Fruit fly (Drosophila melanogaster) whole organism, embryonic: ENCODE measurements around the gene CG5921.

Experiments used
- Blimp-1 ChIP-seq: fragments of 200-800 bp; sonication (Bioruptor generic); optimal IDR thresholded peaks from 3 replicates; lab custom pipeline; 2018; ENCODE audit warnings: missing biosample characterization, missing genetic modification characterization, mild to moderate bottlenecking, moderate library complexity, missing genetic modification reagents
- CG10147 ChIP-seq: fragments of 200-800 bp; sonication (Bioruptor generic); optimal IDR thresholded peaks from 2 replicates; lab custom pipeline; 2019; ENCODE audit warnings: missing biosample characterization, mild to moderate bottlenecking, missing genetic modification characterization, moderate library complexity
- CG10274 ChIP-seq: fragments of 200-800 bp; sonication (Bioruptor generic); optimal IDR thresholded peaks from 3 replicates; lab custom pipeline; 2017; ENCODE audit warnings: missing biosample characterization, mild to moderate bottlenecking, missing genetic modification characterization
- CG11085 ChIP-seq: fragments of 200-800 bp; sonication (Bioruptor generic); IDR thresholded peaks from 2 replicates; pipeline ENCODE4 v1.3.6; 2022; ENCODE audit warnings: missing biosample characterization, missing genetic modification characterization
- CG11504 ChIP-seq: fragments of 200-800 bp; sonication (Bioruptor generic); optimal IDR thresholded peaks from 3 replicates; lab custom pipeline; 2019; ENCODE audit warnings: missing biosample characterization, mild to moderate bottlenecking, missing genetic modification characterization, moderate library complexity
- CG12942 ChIP-seq: fragments of 200-800 bp; sonication (Bioruptor generic); optimal IDR thresholded peaks from 3 replicates; lab custom pipeline; 2016; ENCODE audit warnings: missing biosample characterization, missing genetic modification characterization
- CG13287 ChIP-seq: fragments of 200-800 bp; sonication (Bioruptor generic); IDR thresholded peaks from 2 replicates; pipeline ENCODE4 v1.3.6; 2022; ENCODE audit warnings: missing biosample characterization, missing genetic modification characterization; ENCODE audit not compliant: partially characterized antibody
- CG13894 ChIP-seq: fragments of 200-800 bp; sonication (Bioruptor generic); optimal IDR thresholded peaks from 3 replicates; lab custom pipeline; 2018; ENCODE audit warnings: missing biosample characterization, mild to moderate bottlenecking, missing genetic modification characterization, moderate library complexity
- CG15514 ChIP-seq: fragments of 200-800 bp; sonication (Bioruptor generic); optimal IDR thresholded peaks from 3 replicates; lab custom pipeline; 2017; ENCODE audit warnings: missing biosample characterization, missing genetic modification characterization, mild to moderate bottlenecking, moderate library complexity, missing genetic modification reagents
- CG16863 ChIP-seq: fragments of 200-800 bp; sonication (Bioruptor generic); optimal IDR thresholded peaks from 3 replicates; lab custom pipeline; 2016; ENCODE audit warnings: missing biosample characterization, missing genetic modification characterization
- CG17359 ChIP-seq: fragments of 200-800 bp; sonication (Bioruptor generic); optimal IDR thresholded peaks from 3 replicates; lab custom pipeline; 2018; ENCODE audit warnings: missing biosample characterization, mild to moderate bottlenecking, missing genetic modification characterization, moderate library complexity
- CG4328 ChIP-seq: fragments of 200-800 bp; sonication (Bioruptor generic); optimal IDR thresholded peaks from 3 replicates; lab custom pipeline; 2017; ENCODE audit warnings: missing biosample characterization, missing genetic modification reagents, missing genetic modification characterization
- CG6254 ChIP-seq: fragments of 200-800 bp; sonication (Bioruptor generic); optimal IDR thresholded peaks from 3 replicates; lab custom pipeline; 2017; ENCODE audit warnings: mild to moderate bottlenecking, missing biosample characterization, missing genetic modification reagents, missing genetic modification characterization
- CG6683 ChIP-seq: fragments of 200-800 bp; sonication (Bioruptor generic); optimal IDR thresholded peaks from 2 replicates; lab custom pipeline; 2017; ENCODE audit warnings: missing biosample characterization, mild to moderate bottlenecking, missing genetic modification characterization, missing genetic modification reagents
- CG7556 ChIP-seq: fragments of 200-800 bp; sonication (Bioruptor generic); optimal IDR thresholded peaks from 2 replicates; lab custom pipeline; 2017; ENCODE audit warnings: missing biosample characterization, mild to moderate bottlenecking, missing genetic modification characterization
- CTCF ChIP-seq: fragments of 200-800 bp; sonication (Bioruptor generic); optimal IDR thresholded peaks from 2 replicates; lab custom pipeline; 2017; ENCODE audit warnings: missing biosample characterization, mild to moderate bottlenecking, missing genetic modification characterization, moderate library complexity
- CrebB ChIP-seq: fragments of 200-800 bp; sonication (Bioruptor generic); optimal IDR thresholded peaks from 3 replicates; lab custom pipeline; 2018; ENCODE audit warnings: missing biosample characterization, mild to moderate bottlenecking, missing genetic modification characterization
- Deaf1 ChIP-seq: fragments of 200-800 bp; optimal IDR thresholded peaks from 3 replicates; lab custom pipeline; 2019; ENCODE audit warnings: missing biosample characterization, mild to moderate bottlenecking, missing genetic modification characterization, moderate library complexity
- Dp ChIP-seq: fragments of 200-800 bp; sonication (Bioruptor generic); optimal IDR thresholded peaks from 2 replicates; lab custom pipeline; 2018; ENCODE audit warnings: missing biosample characterization, mild to moderate bottlenecking, missing genetic modification characterization, moderate library complexity
- Drgx ChIP-seq: fragments of 200-800 bp; sonication (Bioruptor generic); IDR thresholded peaks from 2 replicates; pipeline ENCODE4 v1.3.6; 2022; ENCODE audit warnings: missing biosample characterization, missing genetic modification characterization
- Hmr ChIP-seq: fragments of 200-800 bp; sonication (Bioruptor generic); optimal IDR thresholded peaks from 3 replicates; lab custom pipeline; 2017; ENCODE audit warnings: mild to moderate bottlenecking, missing biosample characterization, missing genetic modification reagents, missing genetic modification characterization
- Jarid2 ChIP-seq: fragments of 200-800 bp; sonication (Bioruptor generic); optimal IDR thresholded peaks from 3 replicates; lab custom pipeline; 2017; ENCODE audit warnings: mild to moderate bottlenecking, missing biosample characterization, missing genetic modification reagents, missing genetic modification characterization
- Mad ChIP-seq: fragments of 200-800 bp; sonication (Bioruptor generic); optimal IDR thresholded peaks from 2 replicates; lab custom pipeline; 2016; ENCODE audit warnings: missing biosample characterization, missing genetic modification characterization
- Oaz ChIP-seq: fragments of 200-800 bp; sonication (Bioruptor generic); IDR thresholded peaks from 2 replicates; pipeline ENCODE4 v1.3.6; 2022; ENCODE audit warnings: missing biosample characterization, missing genetic modification characterization
- Sox102F ChIP-seq: fragments of 200-800 bp; sonication (Bioruptor generic); optimal IDR thresholded peaks from 2 replicates; lab custom pipeline; 2018; ENCODE audit warnings: missing biosample characterization, mild to moderate bottlenecking, missing genetic modification characterization, moderate library complexity
- Xbp1 ChIP-seq: fragments of 200-800 bp; sonication (Bioruptor generic); optimal IDR thresholded peaks from 3 replicates; lab custom pipeline; 2016; ENCODE audit warnings: missing biosample characterization, mild to moderate bottlenecking, missing genetic modification characterization
- bsh ChIP-seq, 2 experiments: fragments of 200-800 bp; sonication (Bioruptor generic); optimal IDR thresholded peaks; 2 replicates each; lab custom pipeline; 2017 to 2018; ENCODE audit warnings: mild to moderate bottlenecking in 2 of 2, missing biosample characterization in 2 of 2, missing genetic modification characterization in 2 of 2, moderate library complexity in 1 of 2
- cas ChIP-seq: fragments of 200-800 bp; sonication (Bioruptor generic); IDR thresholded peaks from 2 replicates; pipeline ENCODE4 v1.3.6; 2022; ENCODE audit warnings: missing biosample characterization, missing genetic modification characterization
- chinmo ChIP-seq: fragments of 200-800 bp; sonication (Bioruptor generic); IDR thresholded peaks from 4 replicates; pipeline ENCODE4 v1.3.6; 2022; ENCODE audit warnings: missing biosample characterization, missing genetic modification characterization; ENCODE audit not compliant: partially characterized antibody
- chn ChIP-seq: fragments of 200-800 bp; sonication (Bioruptor generic); optimal IDR thresholded peaks from 2 replicates; lab custom pipeline; 2016; ENCODE audit warnings: missing biosample characterization, missing genetic modification characterization
- crc ChIP-seq: fragments of 200-800 bp; sonication (Bioruptor generic); optimal IDR thresholded peaks from 2 replicates; lab custom pipeline; 2016; ENCODE audit warnings: missing biosample characterization, missing genetic modification characterization
- dati ChIP-seq: fragments of 200-800 bp; sonication (Bioruptor generic); IDR thresholded peaks from 2 replicates; pipeline ENCODE4 v1.3.6; 2022; ENCODE audit warnings: missing biosample characterization, missing genetic modification characterization
- ewg ChIP-seq: fragments of 200-800 bp; sonication (Bioruptor generic); optimal IDR thresholded peaks from 3 replicates; lab custom pipeline; 2017; ENCODE audit warnings: mild to moderate bottlenecking, missing biosample characterization, missing genetic modification reagents, missing genetic modification characterization
- fd102C ChIP-seq: fragments of 200-800 bp; sonication (Bioruptor generic); optimal IDR thresholded peaks from 2 replicates; lab custom pipeline; 2018; ENCODE audit warnings: missing biosample characterization, mild to moderate bottlenecking, missing genetic modification characterization, moderate library complexity
- gce ChIP-seq: fragments of 200-800 bp; sonication (Bioruptor generic); IDR thresholded peaks from 3 replicates; pipeline ENCODE4 v1.3.6; 2022; ENCODE audit warnings: missing biosample characterization, missing genetic modification characterization
- gsb-n ChIP-seq: fragments of 200-800 bp; sonication (Bioruptor generic); optimal IDR thresholded peaks from 3 replicates; lab custom pipeline; 2018; ENCODE audit warnings: missing biosample characterization, mild to moderate bottlenecking, missing genetic modification characterization
- hth ChIP-seq: fragments of >200 bp; optimal IDR thresholded peaks from 2 replicates; lab custom pipeline; 2017; ENCODE audit warnings: inconsistent platforms
- jigr1 ChIP-seq: fragments of 200-800 bp; sonication (Bioruptor generic); IDR thresholded peaks from 3 replicates; pipeline ENCODE4 v1.3.6; 2022; ENCODE audit warnings: missing biosample characterization, missing genetic modification characterization
- lmd ChIP-seq: fragments of 200-800 bp; sonication (Bioruptor generic); IDR thresholded peaks from 2 replicates; pipeline ENCODE4 v1.3.6; 2022; ENCODE audit warnings: missing biosample characterization, missing genetic modification characterization
- nmo ChIP-seq: fragments of 200-800 bp; sonication (Bioruptor generic); optimal IDR thresholded peaks from 2 replicates; lab custom pipeline; 2018; ENCODE audit warnings: missing biosample characterization, mild to moderate bottlenecking, missing genetic modification characterization, moderate library complexity
- pan ChIP-seq, 4 experiments: fragments of >200 bp in 3 of 4; fragments of 200-800 bp in 1 of 4; sonication (Bioruptor generic) in 1 of 4; optimal IDR thresholded peaks in 3 of 4; IDR thresholded peaks in 1 of 4; 2 replicates each; pipeline versions ENCODE4 v1.3.6 to Lab custom; 2017 to 2022; ENCODE audit warnings: missing biosample characterization in 2 of 4, missing genetic modification characterization in 2 of 4, mixed read lengths in 1 of 4
- pzg ChIP-seq: fragments of 200-800 bp; sonication (Bioruptor generic); optimal IDR thresholded peaks from 3 replicates; lab custom pipeline; 2018; ENCODE audit warnings: missing biosample characterization, mild to moderate bottlenecking, missing genetic modification characterization, moderate library complexity
- ranshi ChIP-seq: fragments of 200-800 bp; sonication (Bioruptor generic); IDR thresholded peaks from 2 replicates; pipeline ENCODE4 v1.3.6; 2022; ENCODE audit warnings: missing biosample characterization, missing genetic modification characterization
- run ChIP-seq: fragments of 200-800 bp; sonication (Bioruptor generic); optimal IDR thresholded peaks from 3 replicates; lab custom pipeline; 2018; ENCODE audit warnings: missing biosample characterization, mild to moderate bottlenecking, missing genetic modification characterization
- sqz ChIP-seq: fragments of 200-800 bp; sonication (Bioruptor generic); optimal IDR thresholded peaks from 3 replicates; lab custom pipeline; 2018; ENCODE audit warnings: missing biosample characterization, mild to moderate bottlenecking, missing genetic modification characterization
- ssp ChIP-seq: fragments of 200-800 bp; sonication (Bioruptor generic); IDR thresholded peaks from 2 replicates; pipeline ENCODE4 v1.3.6; 2022; ENCODE audit warnings: missing biosample characterization, missing genetic modification characterization
- tio ChIP-seq: fragments of 200-800 bp; sonication (Bioruptor generic); optimal IDR thresholded peaks from 2 replicates; lab custom pipeline; 2017; ENCODE audit warnings: missing biosample characterization, missing genetic modification characterization, inconsistent platforms
- tna ChIP-seq: fragments of 200-800 bp; sonication (Bioruptor generic); IDR thresholded peaks from 2 replicates; pipeline ENCODE4 v1.3.6; 2022; ENCODE audit warnings: missing biosample characterization, missing genetic modification characterization; ENCODE audit not compliant: partially characterized antibody
- zf30C ChIP-seq: fragments of 200-800 bp; sonication (Bioruptor generic); optimal IDR thresholded peaks from 3 replicates; lab custom pipeline; 2018; ENCODE audit warnings: missing biosample characterization, mild to moderate bottlenecking, missing genetic modification characterization
- zfh1 ChIP-seq: fragments of 200-800 bp; sonication (Bioruptor generic); IDR thresholded peaks from 3 replicates; pipeline ENCODE4 v1.3.6; 2022; ENCODE audit warnings: missing biosample characterization, missing genetic modification characterization

The CG5921 gene

DNA sequence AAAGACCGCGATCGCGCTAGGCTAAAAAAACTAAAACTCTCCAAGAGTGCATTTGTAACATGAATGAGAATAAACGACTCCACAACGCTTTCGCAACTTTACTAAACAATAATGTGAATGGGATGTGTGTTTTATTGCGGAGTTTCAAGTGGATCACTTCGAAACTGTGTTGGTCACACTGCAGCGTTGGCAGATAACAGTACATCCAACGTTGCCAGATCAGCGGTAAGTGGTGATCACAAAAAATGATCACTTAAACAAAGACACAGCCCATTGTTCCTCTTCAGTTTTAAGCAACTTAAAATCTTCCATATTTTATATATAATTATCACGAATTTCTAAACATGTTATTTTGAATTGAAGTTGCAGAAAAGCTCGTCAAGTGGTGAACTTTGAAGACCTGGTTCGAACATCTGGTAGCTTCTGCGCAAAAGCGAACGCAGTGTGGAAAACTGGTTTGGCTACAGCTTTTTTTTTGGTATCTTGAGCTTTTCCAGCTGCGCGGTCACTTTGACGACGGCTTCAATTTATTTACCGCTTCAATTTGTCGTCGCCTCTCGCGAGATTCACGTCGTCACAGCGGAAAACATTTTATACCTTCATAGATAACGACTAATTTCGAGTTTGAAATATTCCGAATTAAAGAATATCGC is at the start of gene CG5921 (continued):
- peak; percentile 43 for TF ChIP-seq Dp (GFP tag; lab: Kevin White, UChicago)
- TF ChIP-seq CTCF = peak; percentile 21
- peak; percentile 54 for TF ChIP-seq sqz (GFP tag; lab: Kevin White, UChicago)
- no peak for TF ChIP-seq jigr1 (GFP tag; lab: Robert Waterston, UW)
- no peak for TF ChIP-seq tna (GFP tag; lab: Robert Waterston, UW)
- peak; percentile 50 for TF ChIP-seq ewg
- peak; percentile 5 for TF ChIP-seq pzg (GFP tag; lab: Kevin White, UChicago)
- TF ChIP-seq cas = no peak
- no peak for TF ChIP-seq zfh1 (GFP tag; lab: Robert Waterston, UW)
- no peak for TF ChIP-seq CG7556 (GFP tag; lab: Kevin White, UChicago)
- TF ChIP-seq Hmr (GFP tag; lab: Kevin White, UChicago) = peak; percentile 22
- 0 out of 4 replicates have a peak, but pooled peaks have one; percentile 33 for TF ChIP-seq chinmo (GFP tag; lab: Robert Waterston, UW)
- TF ChIP-seq Deaf1 (tag; lab: Kevin White, UChicago) = no peak
- no peak for TF ChIP-seq chn (GFP tag; lab: Kevin White, UChicago)
- TF ChIP-seq fd102C (GFP tag; lab: Kevin White, UChicago) = no peak
- TF ChIP-seq hth (lab: Kevin White, UChicago) = no peak
- TF ChIP-seq Mad (GFP tag; lab: Kevin White, UChicago) = no peak
- peak; percentile 22 for TF ChIP-seq Jarid2
- TF ChIP-seq dati = no peak
- peak; percentile 1 for TF ChIP-seq Xbp1 (GFP tag; lab: Kevin White, UChicago)
- TF ChIP-seq run (tag; lab: Kevin White, UChicago) = no peak
- no peak for TF ChIP-seq ssp (GFP tag; lab: Robert Waterston, UW)
- peak; percentile 33; the same call in 1 of the 2 replicates for TF ChIP-seq CG13287 (GFP tag; lab: Robert Waterston, UW)
- TF ChIP-seq Drgx (GFP tag; lab: Robert Waterston, UW) = 0 out of 2 replicates have a peak, but pooled peaks have one; percentile 21
- no peak for TF ChIP-seq nmo (GFP tag; lab: Kevin White, UChicago)
- TF ChIP-seq gce (GFP tag; lab: Robert Waterston, UW) = no peak
- no peak for TF ChIP-seq CG10147 (GFP tag; lab: Kevin White, UChicago)
- no peak for TF ChIP-seq tio
- no peak for TF ChIP-seq ranshi (GFP tag; lab: Robert Waterston, UW)
- no peak for TF ChIP-seq CG10274 (GFP tag; lab: Kevin White, UChicago)
- TF ChIP-seq CG4328 (GFP tag; lab: Kevin White, UChicago) = no peak
- no peak for TF ChIP-seq CG16863
- TF ChIP-seq CG11504 (tag; lab: Kevin White, UChicago) = peak; percentile 30
- TF ChIP-seq Oaz (GFP tag; lab: Robert Waterston, UW) = no peak
- TF ChIP-seq CG15514 (GFP tag; lab: Kevin White, UChicago) = peak; percentile 5

dm6 chrX:6003830-6004229 is 46.8 kb upstream of the CG5921 start:
- TF ChIP-seq CG11085 (GFP tag; lab: Robert Waterston, UW) = no peak
- TF ChIP-seq bsh (GFP tag; optimal IDR thresholded peaks at IDR 0.05; lab: Kevin White, UChicago) = peak; percentile 14 to 25
- no peak for TF ChIP-seq crc (GFP tag; lab: Kevin White, UChicago)
- peak; percentile 14 for TF ChIP-seq CG6254 (GFP tag; lab: Kevin White, UChicago)
- TF ChIP-seq zf30C (GFP tag; lab: Kevin White, UChicago) = peak; percentile 2
- TF ChIP-seq Sox102F (GFP tag; lab: Kevin White, UChicago) = peak; percentile 10
- TF ChIP-seq CG13894 = no peak
- TF ChIP-seq CG11504 (tag; lab: Kevin White, UChicago) = peak; percentile 37
- peak; percentile 5 for TF ChIP-seq gsb-n (tag; lab: Kevin White, UChicago)
- TF ChIP-seq CG6683 = no peak
- no peak for TF ChIP-seq CrebB (tag; lab: Kevin White, UChicago)
- peak; percentile 25 for TF ChIP-seq Blimp-1 (GFP tag; lab: Kevin White, UChicago)
- TF ChIP-seq zfh1 (GFP tag; lab: Robert Waterston, UW) = no peak
- TF ChIP-seq pan (optimal IDR thresholded peaks at IDR 0.05; lab: Kevin White, UChicago) = no peak
- TF ChIP-seq pan (GFP tag; optimal IDR thresholded peaks at IDR 0.05 in 1 of 2, IDR thresholded peaks at IDR 0.05 in 1 of 2) = no peak
- TF ChIP-seq lmd (GFP tag; lab: Robert Waterston, UW) = 0 out of 2 replicates have a peak, but pooled peaks have one; percentile 9
- TF ChIP-seq CG12942 (GFP tag; lab: Kevin White, UChicago) = no peak
- no peak for TF ChIP-seq CG17359 (tag; lab: Kevin White, UChicago)
